Fruit fly (Drosophila melanogaster) whole organism, embryonic: Measurements from ENCODE around the gene CG34238.

Source experiments
- ATbp ChIP-seq: fragments of 200-800 bp; sonication (Bioruptor generic); optimal IDR thresholded peaks from 2 replicates; lab custom pipeline; 2017; ENCODE audit warnings: missing biosample characterization, mild to moderate bottlenecking, missing genetic modification characterization, missing genetic modification reagents
- Abd-B ChIP-seq: fragments of 200-800 bp; sonication (Bioruptor generic); optimal IDR thresholded peaks from 2 replicates; lab custom pipeline; 2018; ENCODE audit warnings: missing biosample characterization, mild to moderate bottlenecking, missing genetic modification characterization, moderate library complexity
- Atf-2 ChIP-seq: fragments of 200-800 bp; sonication (Bioruptor generic); optimal IDR thresholded peaks from 2 replicates; lab custom pipeline; 2016; ENCODE audit warnings: missing biosample characterization, missing genetic modification characterization
- B-H1 ChIP-seq: fragments of 200-800 bp; sonication (Bioruptor generic); IDR thresholded peaks from 3 replicates; pipeline ENCODE4 v1.3.6; 2022; ENCODE audit warnings: missing biosample characterization, missing genetic modification characterization
- CG10147 ChIP-seq: fragments of 200-800 bp; sonication (Bioruptor generic); optimal IDR thresholded peaks from 2 replicates; lab custom pipeline; 2019; ENCODE audit warnings: missing biosample characterization, mild to moderate bottlenecking, missing genetic modification characterization, moderate library complexity
- CG10431 ChIP-seq: fragments of 200-800 bp; sonication (Bioruptor generic); optimal IDR thresholded peaks from 3 replicates; lab custom pipeline; 2018; ENCODE audit warnings: missing biosample characterization, mild to moderate bottlenecking, missing genetic modification characterization
- CG11085 ChIP-seq: fragments of 200-800 bp; sonication (Bioruptor generic); IDR thresholded peaks from 2 replicates; pipeline ENCODE4 v1.3.6; 2022; ENCODE audit warnings: missing biosample characterization, missing genetic modification characterization
- CG12391 ChIP-seq: fragments of 200-800 bp; sonication (Bioruptor generic); optimal IDR thresholded peaks from 3 replicates; lab custom pipeline; 2018; ENCODE audit warnings: missing biosample characterization, mild to moderate bottlenecking, missing genetic modification characterization, moderate library complexity
- CG15601 ChIP-seq: fragments of 200-800 bp; sonication (Bioruptor generic); optimal IDR thresholded peaks from 3 replicates; lab custom pipeline; 2019; ENCODE audit warnings: missing biosample characterization, mild to moderate bottlenecking, missing genetic modification characterization, moderate library complexity
- CG16813 ChIP-seq: fragments of 200-800 bp; sonication (Bioruptor generic); IDR thresholded peaks from 3 replicates; pipeline ENCODE4 v1.3.6; 2022; ENCODE audit warnings: missing biosample characterization, missing genetic modification characterization; ENCODE audit not compliant: partially characterized antibody
- CG17385 ChIP-seq: fragments of 200-800 bp; sonication (Bioruptor generic); optimal IDR thresholded peaks from 3 replicates; lab custom pipeline; 2018; ENCODE audit warnings: missing biosample characterization, mild to moderate bottlenecking, missing genetic modification characterization
- CG2116 ChIP-seq: fragments of 200-800 bp; sonication (Bioruptor generic); optimal IDR thresholded peaks from 3 replicates; lab custom pipeline; 2018; ENCODE audit warnings: missing biosample characterization, mild to moderate bottlenecking, missing genetic modification characterization
- CG2129 ChIP-seq: fragments of 200-800 bp; sonication (Bioruptor generic); IDR thresholded peaks from 2 replicates; pipeline ENCODE4 v1.3.6; 2022; ENCODE audit warnings: missing biosample characterization, missing genetic modification characterization; ENCODE audit not compliant: partially characterized antibody
- CG31441 ChIP-seq: fragments of 200-800 bp; sonication (Bioruptor generic); IDR thresholded peaks from 2 replicates; pipeline ENCODE4 v1.3.6; 2022; ENCODE audit warnings: missing biosample characterization, missing genetic modification characterization
- CG32772 ChIP-seq: fragments of 200-800 bp; sonication (Bioruptor generic); IDR thresholded peaks from 2 replicates; pipeline ENCODE4 v1.3.6; 2022; ENCODE audit warnings: missing biosample characterization, missing genetic modification characterization
- CG34224 ChIP-seq: fragments of 200-800 bp; sonication (Bioruptor generic); IDR thresholded peaks from 3 replicates; pipeline ENCODE4 v1.3.6; 2022; ENCODE audit warnings: missing biosample characterization, missing genetic modification characterization; ENCODE audit not compliant: partially characterized antibody
- CG34422 ChIP-seq: fragments of 200-800 bp; sonication (Bioruptor generic); IDR thresholded peaks from 3 replicates; pipeline ENCODE4 v1.3.6; 2022; ENCODE audit warnings: missing biosample characterization, missing genetic modification characterization
- CG3838 ChIP-seq: fragments of 200-800 bp; sonication (Bioruptor generic); optimal IDR thresholded peaks from 3 replicates; lab custom pipeline; 2016; ENCODE audit warnings: missing biosample characterization, missing genetic modification characterization
- CG6683 ChIP-seq: fragments of 200-800 bp; sonication (Bioruptor generic); optimal IDR thresholded peaks from 2 replicates; lab custom pipeline; 2017; ENCODE audit warnings: missing biosample characterization, mild to moderate bottlenecking, missing genetic modification characterization, missing genetic modification reagents
- CG8388 ChIP-seq: fragments of 200-800 bp; sonication (Bioruptor generic); optimal IDR thresholded peaks from 2 replicates; lab custom pipeline; 2019; ENCODE audit warnings: missing biosample characterization, mild to moderate bottlenecking, missing genetic modification characterization, moderate library complexity
- CG8944 ChIP-seq: fragments of 200-800 bp; sonication (Bioruptor generic); optimal IDR thresholded peaks from 3 replicates; lab custom pipeline; 2016; ENCODE audit warnings: missing biosample characterization, missing genetic modification characterization
- CG9215 ChIP-seq: fragments of 200-800 bp; sonication (Bioruptor generic); IDR thresholded peaks from 2 replicates; pipeline ENCODE4 v1.3.6; 2022; ENCODE audit warnings: missing biosample characterization, missing genetic modification characterization
- Gug ChIP-seq: fragments of 200-800 bp; sonication (Bioruptor generic); IDR thresholded peaks from 4 replicates; pipeline ENCODE4 v1.3.6; 2022; ENCODE audit warnings: missing biosample characterization, missing genetic modification characterization
- Hey ChIP-seq: fragments of 200-800 bp; sonication (Bioruptor generic); optimal IDR thresholded peaks from 3 replicates; lab custom pipeline; 2018; ENCODE audit warnings: missing biosample characterization, mild to moderate bottlenecking, missing genetic modification characterization
- HmgZ ChIP-seq: fragments of 200-800 bp; sonication (Bioruptor generic); optimal IDR thresholded peaks from 2 replicates; lab custom pipeline; 2018; ENCODE audit warnings: missing biosample characterization, mild to moderate bottlenecking, missing genetic modification characterization
- Hsf ChIP-seq: fragments of 200-800 bp; sonication (Bioruptor generic); optimal IDR thresholded peaks from 3 replicates; lab custom pipeline; 2016; ENCODE audit warnings: missing biosample characterization, missing genetic modification characterization
- NC2β ChIP-seq: fragments of 200-800 bp; sonication (Bioruptor generic); optimal IDR thresholded peaks from 2 replicates; lab custom pipeline; 2016; ENCODE audit warnings: missing biosample characterization, missing genetic modification characterization
- Nf-YB ChIP-seq: fragments of 200-800 bp; sonication (Bioruptor generic); optimal IDR thresholded peaks from 3 replicates; lab custom pipeline; 2019; ENCODE audit warnings: missing biosample characterization, mild to moderate bottlenecking, missing genetic modification characterization, moderate library complexity
- Opbp ChIP-seq: fragments of 200-800 bp; sonication (Bioruptor generic); IDR thresholded peaks from 3 replicates; pipeline ENCODE4 v1.3.6; 2022; ENCODE audit warnings: missing biosample characterization, missing genetic modification characterization; ENCODE audit not compliant: partially characterized antibody
- Pdp1 ChIP-seq, 2 experiments: fragments of 200-800 bp; sonication (Bioruptor generic); optimal IDR thresholded peaks; 3 replicates each; lab custom pipeline; 2016; ENCODE audit warnings: missing biosample characterization in 2 of 2, missing genetic modification characterization in 2 of 2, mild to moderate bottlenecking in 1 of 2, moderate library complexity in 1 of 2
- abd-A ChIP-seq: fragments of 200-800 bp; sonication (Bioruptor generic); optimal IDR thresholded peaks from 3 replicates; lab custom pipeline; 2019; ENCODE audit warnings: missing biosample characterization, mild to moderate bottlenecking, missing genetic modification characterization, moderate library complexity
- corto ChIP-seq: fragments of 200-800 bp; sonication (Bioruptor generic); optimal IDR thresholded peaks from 2 replicates; lab custom pipeline; 2016; ENCODE audit warnings: missing biosample characterization, mild to moderate bottlenecking, missing genetic modification characterization, moderate library complexity
- ems ChIP-seq: fragments of 200-800 bp; sonication (Bioruptor generic); optimal IDR thresholded peaks from 3 replicates; lab custom pipeline; 2016; ENCODE audit warnings: missing biosample characterization, missing genetic modification characterization
- fd3F ChIP-seq: fragments of 200-800 bp; sonication (Bioruptor generic); optimal IDR thresholded peaks from 2 replicates; lab custom pipeline; 2018; ENCODE audit warnings: missing biosample characterization, mild to moderate bottlenecking, missing genetic modification characterization, moderate library complexity
- gsb ChIP-seq: fragments of 200-800 bp; sonication (Bioruptor generic); IDR thresholded peaks from 2 replicates; pipeline ENCODE4 v1.3.6; 2022; ENCODE audit warnings: missing biosample characterization, missing genetic modification characterization
- gsb-n ChIP-seq: fragments of 200-800 bp; sonication (Bioruptor generic); optimal IDR thresholded peaks from 3 replicates; lab custom pipeline; 2018; ENCODE audit warnings: missing biosample characterization, mild to moderate bottlenecking, missing genetic modification characterization
- hth ChIP-seq: fragments of >200 bp; optimal IDR thresholded peaks from 2 replicates; lab custom pipeline; 2017; ENCODE audit warnings: inconsistent platforms
- inv ChIP-seq: fragments of 200-800 bp; sonication (Bioruptor generic); IDR thresholded peaks from 2 replicates; pipeline ENCODE4 v1.3.6; 2022; ENCODE audit warnings: missing biosample characterization, missing genetic modification characterization; ENCODE audit not compliant: partially characterized antibody
- nau ChIP-seq: fragments of 200-800 bp; sonication (Bioruptor generic); optimal IDR thresholded peaks from 3 replicates; lab custom pipeline; 2017; ENCODE audit warnings: missing biosample characterization, mild to moderate bottlenecking, missing genetic modification characterization, missing genetic modification reagents
- oc ChIP-seq: fragments of 200-800 bp; sonication (Bioruptor generic); optimal IDR thresholded peaks from 2 replicates; lab custom pipeline; 2018; ENCODE audit warnings: missing biosample characterization, mild to moderate bottlenecking, missing genetic modification characterization, moderate library complexity
- p53 ChIP-seq: fragments of 200-800 bp; sonication (Bioruptor generic); optimal IDR thresholded peaks from 2 replicates; lab custom pipeline; 2016; ENCODE audit warnings: missing biosample characterization, missing genetic modification characterization
- psq ChIP-seq: fragments of 200-800 bp; sonication (Bioruptor generic); optimal IDR thresholded peaks from 2 replicates; lab custom pipeline; 2017; ENCODE audit warnings: missing biosample characterization, missing genetic modification characterization
- row ChIP-seq: fragments of 200-800 bp; sonication (Bioruptor generic); IDR thresholded peaks from 3 replicates; pipeline ENCODE4 v1.3.6; 2022; ENCODE audit warnings: missing biosample characterization, missing genetic modification characterization
- scrt ChIP-seq: fragments of 200-800 bp; sonication (Bioruptor generic); optimal IDR thresholded peaks from 2 replicates; lab custom pipeline; 2018; ENCODE audit warnings: missing biosample characterization, mild to moderate bottlenecking, missing genetic modification characterization, moderate library complexity
- tup ChIP-seq: fragments of 200-800 bp; sonication (Bioruptor generic); optimal IDR thresholded peaks from 2 replicates; lab custom pipeline; 2016; ENCODE audit warnings: missing biosample characterization, mild to moderate bottlenecking, missing genetic modification characterization, moderate library complexity
- wor ChIP-seq: fragments of 200-800 bp; sonication (Bioruptor generic); IDR thresholded peaks from 2 replicates; pipeline ENCODE4 v1.3.6; 2022; ENCODE audit warnings: missing biosample characterization, missing genetic modification characterization
- zen2 ChIP-seq: fragments of 200-800 bp; sonication (Bioruptor generic); IDR thresholded peaks from 3 replicates; pipeline ENCODE4 v1.3.6; 2022; ENCODE audit warnings: missing biosample characterization, missing genetic modification characterization; ENCODE audit not compliant: partially characterized antibody
- zf30C ChIP-seq: fragments of 200-800 bp; sonication (Bioruptor generic); optimal IDR thresholded peaks from 3 replicates; lab custom pipeline; 2018; ENCODE audit warnings: missing biosample characterization, mild to moderate bottlenecking, missing genetic modification characterization

CG34238 gene

DNA sequence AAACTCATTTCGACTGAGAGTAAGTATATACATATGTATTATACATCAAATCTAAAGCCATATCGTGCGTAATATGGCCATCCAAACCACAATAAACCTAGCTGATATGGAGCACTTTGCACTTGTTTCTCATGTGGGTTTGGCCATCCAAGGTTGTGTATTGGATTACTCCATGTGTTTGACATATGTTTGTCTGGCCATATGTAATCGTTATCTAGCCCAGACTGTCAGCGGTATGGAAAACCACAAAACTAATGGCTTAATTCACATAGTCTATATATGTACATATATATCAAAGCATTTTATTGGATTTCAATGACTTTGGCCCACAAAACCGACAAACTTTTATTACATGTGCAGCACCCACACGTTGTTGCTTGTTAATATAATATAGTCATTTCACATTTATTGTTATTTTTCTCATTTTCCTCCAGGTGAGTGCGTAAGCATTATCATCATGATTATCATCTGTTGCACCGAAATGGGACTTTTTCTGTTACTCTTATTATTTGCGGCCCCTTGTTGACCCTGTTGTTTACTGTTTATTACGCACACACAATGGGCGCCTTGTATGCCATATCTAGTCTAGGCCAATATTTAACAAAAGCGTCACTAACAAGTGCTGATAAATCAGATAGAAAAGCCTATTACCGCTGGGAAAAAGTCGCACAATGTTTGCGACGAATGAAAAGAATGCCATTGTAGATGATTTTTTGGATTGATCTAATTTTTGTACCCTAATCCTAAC is 30.3 kb downstream of the CG34238 start (continued):
- TF ChIP-seq Gug (GFP tag; lab: Robert Waterston, UW) (no peak), p53 (GFP tag; lab: Kevin White, UChicago) (peak; percentile 50), nau (GFP tag; lab: Kevin White, UChicago) (peak; percentile 86), CG11085 (no peak), CG3838 (GFP tag; lab: Kevin White, UChicago) (peak; percentile 57), CG34422 (GFP tag; lab: Robert Waterston, UW) (no peak; the same call in 2 of the 3 replicates), corto (GFP tag; lab: Kevin White, UChicago) (no peak), CG12391 (tag; lab: Kevin White, UChicago) (peak; percentile 46), Pdp1 (GFP tag; optimal IDR thresholded peaks at IDR 0.05; lab: Kevin White, UChicago) (peak; percentile 34 to 55), wor (GFP tag; lab: Robert Waterston, UW) (no peak), NC2β (GFP tag; lab: Kevin White, UChicago) (peak; percentile 61), CG31441 (GFP tag; lab: Robert Waterston, UW) (no peak; the same call in 1 of the 2 replicates), CG8944 (peak; percentile 19), Hsf (GFP tag; lab: Kevin White, UChicago) (peak; percentile 22), CG2129 (no peak), Nf-YB (GFP tag; lab: Kevin White, UChicago) (peak; percentile 47), ems (peak; percentile 50), Abd-B (GFP tag; lab: Kevin White, UChicago) (no peak), scrt (GFP tag; lab: Kevin White, UChicago) (peak; percentile 62), CG9215 (no peak), CG2116 (GFP tag; lab: Kevin White, UChicago) (peak; percentile 60), CG16813 (GFP tag; lab: Robert Waterston, UW) (no peak), B-H1 (peak; percentile 37; the same call in 1 of the 3 replicates), CG8388 (GFP tag; lab: Kevin White, UChicago) (no peak), CG17385 (GFP tag; lab: Kevin White, UChicago) (peak; percentile 44), Atf-2 (peak; percentile 32), CG34224 (GFP tag; lab: Robert Waterston, UW) (no peak), abd-A (tag; lab: Kevin White, UChicago) (no peak), gsb (no peak), row (GFP tag; lab: Robert Waterston, UW) (no peak), hth (lab: Kevin White, UChicago) (no peak), psq (GFP tag; lab: Kevin White, UChicago) (peak; percentile 51), tup (GFP tag; lab: Kevin White, UChicago) (peak; percentile 61), fd3F (GFP tag; lab: Kevin White, UChicago) (peak; percentile 69), ATbp (GFP tag; lab: Kevin White, UChicago) (peak; percentile 94), HmgZ (tag; lab: Kevin White, UChicago) (peak; percentile 62), Hey (tag; lab: Kevin White, UChicago) (peak; percentile 60), gsb-n (tag; lab: Kevin White, UChicago) (peak; percentile 77), CG32772 (GFP tag; lab: Robert Waterston, UW) (no peak), zf30C (GFP tag; lab: Kevin White, UChicago) (no peak), zen2 (GFP tag; lab: Robert Waterston, UW) (no peak), CG10431 (GFP tag; lab: Kevin White, UChicago) (peak; percentile 43), CG10147 (peak; percentile 50), oc (tag; lab: Kevin White, UChicago) (peak; percentile 45), Opbp (GFP tag; lab: Robert Waterston, UW) (no peak), CG6683 (GFP tag; lab: Kevin White, UChicago) (peak; percentile 58), inv (GFP tag; lab: Robert Waterston, UW) (no peak), CG15601 (tag; lab: Kevin White, UChicago) (peak; percentile 79)
